Worm (Caenorhabditis elegans): Measurements from ENCODE around the gene pqn-35.

- TF ChIP-seq snpc-4 (tag; optimal IDR thresholded peaks at IDR 0.05) (no peak), nhr-11 (tag; optimal IDR thresholded peaks at IDR 0.05) (no peak), egl-27 (tag; optimal IDR thresholded peaks at IDR 0.05) (no peak), elt-1 (tag; optimal IDR thresholded peaks at IDR 0.05) (no peak), ceh-9 (tag; optimal IDR thresholded peaks at IDR 0.05) (no peak)
Measured at ce11 chrII:4612694-4613093, at the start of gene pqn-35.

Measured in whole organism, L3 larva.